Worm (Caenorhabditis elegans): Measurements from ENCODE around the gene ZK1320.13.

DNA sequence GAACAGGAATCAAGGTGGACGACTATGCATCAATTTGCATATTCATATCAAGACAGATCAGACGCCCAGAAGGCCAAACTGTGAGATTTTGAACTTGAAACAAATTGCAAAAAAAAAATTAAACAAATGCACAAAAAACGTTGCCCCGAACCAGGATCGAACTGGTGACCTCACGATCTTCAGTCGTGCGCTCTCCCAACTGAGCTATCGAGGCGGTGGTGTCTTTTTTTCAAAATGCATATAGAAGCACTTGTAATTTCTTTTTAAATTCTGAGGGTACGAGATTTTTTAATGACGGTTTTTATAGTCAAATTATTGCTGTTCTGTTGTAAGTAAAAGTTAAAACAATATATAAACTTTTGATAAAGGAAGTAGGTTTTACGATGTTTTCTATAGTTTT lies 32.5 kb downstream of the ZK1320.13 start:
- TF ChIP-seq sea-1 (GFP tag; conservative IDR thresholded peaks at IDR 0.05) (0 out of 2 replicates have a peak, but pooled peaks have one; percentile 28), ama-1 (optimal IDR thresholded peaks at IDR 0.05) (no peak), tbx-11 (GFP tag; IDR thresholded peaks at IDR 0.05) (no peak), scrt-1 (GFP tag; IDR thresholded peaks at IDR 0.05) (0 out of 2 replicates have a peak, but pooled peaks have one; percentile 27), hmbx-1 (tag; optimal IDR thresholded peaks at IDR 0.05) (no peak), tbx-37 (GFP tag; conservative IDR thresholded peaks at IDR 0.05) (no peak), flt-1 (GFP tag; IDR thresholded peaks at IDR 0.05) (no peak)

All from whole organism, early embryonic.